Fruit fly (Drosophila melanogaster) whole organism, embryonic: Measurements from ENCODE around the gene BOD1.

ENCODE experiments used
- Atf-2 ChIP-seq: fragments of 200-800 bp; sonication (Bioruptor generic); optimal IDR thresholded peaks from 2 replicates; lab custom pipeline; 2016; ENCODE audit warnings: missing biosample characterization, missing genetic modification characterization
- B-H1 ChIP-seq: fragments of 200-800 bp; sonication (Bioruptor generic); IDR thresholded peaks from 3 replicates; pipeline ENCODE4 v1.3.6; 2022; ENCODE audit warnings: missing biosample characterization, missing genetic modification characterization
- B-H2 ChIP-seq: fragments of 200-800 bp; sonication (Bioruptor generic); optimal IDR thresholded peaks from 2 replicates; lab custom pipeline; 2018; ENCODE audit warnings: missing biosample characterization, mild to moderate bottlenecking, missing genetic modification characterization
- Bdp1 ChIP-seq: fragments of 200-800 bp; sonication (Bioruptor generic); optimal IDR thresholded peaks from 3 replicates; lab custom pipeline; 2016; ENCODE audit warnings: missing biosample characterization, missing genetic modification characterization
- BtbVII ChIP-seq: fragments of 200-800 bp; sonication (Bioruptor generic); optimal IDR thresholded peaks from 3 replicates; lab custom pipeline; 2017; ENCODE audit warnings: missing biosample characterization, mild to moderate bottlenecking, missing genetic modification characterization
- CG1529 ChIP-seq: fragments of 200-800 bp; sonication (Bioruptor generic); optimal IDR thresholded peaks from 3 replicates; lab custom pipeline; 2018; ENCODE audit warnings: missing biosample characterization, missing genetic modification characterization
- CG16815 ChIP-seq: fragments of 200-800 bp; sonication (Bioruptor generic); optimal IDR thresholded peaks from 3 replicates; lab custom pipeline; 2017; ENCODE audit warnings: missing biosample characterization, mild to moderate bottlenecking, missing genetic modification characterization
- CG17328 ChIP-seq: fragments of 200-800 bp; sonication (Bioruptor generic); IDR thresholded peaks from 2 replicates; pipeline ENCODE4 v1.3.6; 2022; ENCODE audit warnings: missing biosample characterization, missing genetic modification characterization
- CG1792 ChIP-seq: fragments of 200-800 bp; sonication (Bioruptor generic); optimal IDR thresholded peaks from 2 replicates; lab custom pipeline; 2016; ENCODE audit warnings: missing biosample characterization, missing genetic modification characterization
- CG2199 ChIP-seq: fragments of 200-800 bp; sonication (Bioruptor generic); IDR thresholded peaks from 3 replicates; pipeline ENCODE4 v1.3.6; 2022; ENCODE audit warnings: missing biosample characterization, missing genetic modification characterization
- CG3163 ChIP-seq: fragments of 200-800 bp; sonication (Bioruptor generic); optimal IDR thresholded peaks from 3 replicates; lab custom pipeline; 2016; ENCODE audit warnings: missing biosample characterization, missing genetic modification characterization
- CG4730 ChIP-seq: fragments of 200-800 bp; sonication (Bioruptor generic); IDR thresholded peaks from 2 replicates; pipeline ENCODE4 v1.3.6; 2022; ENCODE audit warnings: missing biosample characterization, missing genetic modification characterization
- CG5245 ChIP-seq: fragments of 200-800 bp; sonication (Bioruptor generic); optimal IDR thresholded peaks from 3 replicates; lab custom pipeline; 2016; ENCODE audit warnings: missing biosample characterization, missing genetic modification characterization
- CG5953 ChIP-seq: fragments of 200-800 bp; sonication (Bioruptor generic); IDR thresholded peaks from 2 replicates; pipeline ENCODE4 v1.3.6; 2022; ENCODE audit warnings: missing biosample characterization, missing genetic modification characterization
- CG8089 ChIP-seq: fragments of 200-800 bp; sonication (Bioruptor generic); optimal IDR thresholded peaks from 3 replicates; lab custom pipeline; 2016; ENCODE audit warnings: missing biosample characterization, missing genetic modification characterization
- CG8281 ChIP-seq: fragments of 200-800 bp; sonication (Bioruptor generic); optimal IDR thresholded peaks from 2 replicates; lab custom pipeline; 2018; ENCODE audit warnings: missing biosample characterization, mild to moderate bottlenecking, missing genetic modification characterization, moderate library complexity
- CG8944 ChIP-seq: fragments of 200-800 bp; sonication (Bioruptor generic); optimal IDR thresholded peaks from 3 replicates; lab custom pipeline; 2016; ENCODE audit warnings: missing biosample characterization, missing genetic modification characterization
- CG9609 ChIP-seq: fragments of 200-800 bp; sonication (Bioruptor generic); optimal IDR thresholded peaks from 3 replicates; lab custom pipeline; 2016; ENCODE audit warnings: missing biosample characterization, missing genetic modification characterization
- CoRest ChIP-seq: fragments of 200-800 bp; sonication (Bioruptor generic); optimal IDR thresholded peaks from 3 replicates; lab custom pipeline; 2018; ENCODE audit warnings: missing biosample characterization, mild to moderate bottlenecking, missing genetic modification characterization, moderate library complexity
- Doc3 ChIP-seq: fragments of 200-800 bp; sonication (Bioruptor generic); IDR thresholded peaks from 3 replicates; pipeline ENCODE4 v1.3.6; 2022; ENCODE audit warnings: missing biosample characterization, missing genetic modification characterization; ENCODE audit not compliant: partially characterized antibody
- Ets65A ChIP-seq: fragments of 200-800 bp; sonication (Bioruptor generic); peaks from one replicate; lab custom pipeline; 2016; ENCODE audit warnings: missing biosample characterization, missing genetic modification characterization
- Ets97D ChIP-seq: fragments of 200-800 bp; sonication (Bioruptor generic); optimal IDR thresholded peaks from 3 replicates; lab custom pipeline; 2016; ENCODE audit warnings: missing biosample characterization, missing genetic modification characterization
- HmgZ ChIP-seq: fragments of 200-800 bp; sonication (Bioruptor generic); optimal IDR thresholded peaks from 2 replicates; lab custom pipeline; 2018; ENCODE audit warnings: missing biosample characterization, mild to moderate bottlenecking, missing genetic modification characterization
- Kr ChIP-seq: fragments of 200-800 bp; sonication (Bioruptor generic); optimal IDR thresholded peaks from 2 replicates; lab custom pipeline; 2017; ENCODE audit warnings: missing biosample characterization, mild to moderate bottlenecking, missing genetic modification characterization
- Oli ChIP-seq: fragments of 200-800 bp; sonication (Bioruptor generic); optimal IDR thresholded peaks from 2 replicates; lab custom pipeline; 2018; ENCODE audit warnings: missing biosample characterization, mild to moderate bottlenecking, missing genetic modification characterization, moderate library complexity
- Rfx ChIP-seq: fragments of 200-800 bp; sonication (Bioruptor generic); IDR thresholded peaks from 2 replicates; pipeline ENCODE4 v1.3.6; 2022; ENCODE audit warnings: missing biosample characterization, missing genetic modification characterization
- Rx ChIP-seq: fragments of 200-800 bp; sonication (Bioruptor generic); IDR thresholded peaks from 2 replicates; pipeline ENCODE4 v1.3.6; 2022; ENCODE audit warnings: missing biosample characterization, missing genetic modification characterization
- Tbp ChIP-seq: fragments of >200 bp; optimal IDR thresholded peaks from 2 replicates; lab custom pipeline; 2018; ENCODE audit warnings: missing biosample characterization, missing genetic modification characterization
- ap ChIP-seq: fragments of 200-800 bp; sonication (Bioruptor generic); IDR thresholded peaks from 2 replicates; pipeline ENCODE4 v1.3.6; 2022; ENCODE audit warnings: missing biosample characterization, missing genetic modification characterization
- az2 ChIP-seq: fragments of 200-800 bp; sonication (Bioruptor generic); optimal IDR thresholded peaks from 3 replicates; lab custom pipeline; 2016; ENCODE audit warnings: missing biosample characterization, missing genetic modification characterization
- caup ChIP-seq: fragments of 200-800 bp; sonication (Bioruptor generic); optimal IDR thresholded peaks from 3 replicates; lab custom pipeline; 2017; ENCODE audit warnings: missing biosample characterization, mild to moderate bottlenecking, missing genetic modification characterization, moderate library complexity; ENCODE audit not compliant: severe bottlenecking
- danr ChIP-seq: fragments of 200-800 bp; sonication (Bioruptor generic); IDR thresholded peaks from 2 replicates; pipeline ENCODE4 v1.3.6; 2022; ENCODE audit warnings: missing biosample characterization, missing genetic modification characterization
- dysf ChIP-seq: fragments of 200-800 bp; sonication (Bioruptor generic); IDR thresholded peaks from 3 replicates; pipeline ENCODE4 v1.3.6; 2022; ENCODE audit warnings: missing biosample characterization, missing genetic modification characterization
- fd96Cb ChIP-seq: fragments of 200-800 bp; sonication (Bioruptor generic); optimal IDR thresholded peaks from 2 replicates; lab custom pipeline; 2018; ENCODE audit warnings: missing biosample characterization, mild to moderate bottlenecking, missing genetic modification characterization, moderate library complexity
- hth ChIP-seq: fragments of >200 bp; optimal IDR thresholded peaks from 2 replicates; lab custom pipeline; 2017; ENCODE audit warnings: inconsistent platforms
- ken ChIP-seq: fragments of 200-800 bp; sonication (Bioruptor generic); IDR thresholded peaks from 3 replicates; pipeline ENCODE4 v1.3.6; 2022; ENCODE audit warnings: missing biosample characterization, missing genetic modification characterization
- lilli ChIP-seq: fragments of 200-800 bp; sonication (Bioruptor generic); optimal IDR thresholded peaks from 3 replicates; lab custom pipeline; 2016; ENCODE audit warnings: missing biosample characterization, missing genetic modification characterization
- nom ChIP-seq: fragments of 200-800 bp; sonication (Bioruptor generic); optimal IDR thresholded peaks from 2 replicates; lab custom pipeline; 2017; ENCODE audit warnings: missing biosample characterization, missing genetic modification characterization, mild to moderate bottlenecking, moderate library complexity, missing genetic modification reagents
- oc ChIP-seq: fragments of 200-800 bp; sonication (Bioruptor generic); optimal IDR thresholded peaks from 2 replicates; lab custom pipeline; 2018; ENCODE audit warnings: missing biosample characterization, mild to moderate bottlenecking, missing genetic modification characterization, moderate library complexity
- otp ChIP-seq: fragments of 200-800 bp; sonication (Bioruptor generic); IDR thresholded peaks from 3 replicates; pipeline ENCODE4, ENCODE4 v1.3.6; 2022; ENCODE audit warnings: missing biosample characterization, missing genetic modification characterization
- pan ChIP-seq, 4 experiments: fragments of >200 bp in 3 of 4; fragments of 200-800 bp in 1 of 4; sonication (Bioruptor generic) in 1 of 4; optimal IDR thresholded peaks in 3 of 4; IDR thresholded peaks in 1 of 4; 2 replicates each; pipeline versions ENCODE4 v1.3.6 to Lab custom; 2017 to 2022; ENCODE audit warnings: missing biosample characterization in 2 of 4, missing genetic modification characterization in 2 of 4, mixed read lengths in 1 of 4
- pita ChIP-seq: fragments of 200-800 bp; sonication (Bioruptor generic); optimal IDR thresholded peaks from 2 replicates; lab custom pipeline; 2017; ENCODE audit warnings: missing biosample characterization, mild to moderate bottlenecking, missing genetic modification characterization
- psq ChIP-seq: fragments of 200-800 bp; sonication (Bioruptor generic); optimal IDR thresholded peaks from 2 replicates; lab custom pipeline; 2017; ENCODE audit warnings: missing biosample characterization, missing genetic modification characterization
- salm ChIP-seq: fragments of 200-800 bp; sonication (Bioruptor generic); optimal IDR thresholded peaks from 2 replicates; lab custom pipeline; 2018; ENCODE audit warnings: missing biosample characterization, mild to moderate bottlenecking, missing genetic modification characterization
- tup ChIP-seq: fragments of 200-800 bp; sonication (Bioruptor generic); optimal IDR thresholded peaks from 2 replicates; lab custom pipeline; 2016; ENCODE audit warnings: missing biosample characterization, mild to moderate bottlenecking, missing genetic modification characterization, moderate library complexity
- zen2 ChIP-seq: fragments of 200-800 bp; sonication (Bioruptor generic); IDR thresholded peaks from 3 replicates; pipeline ENCODE4 v1.3.6; 2022; ENCODE audit warnings: missing biosample characterization, missing genetic modification characterization; ENCODE audit not compliant: partially characterized antibody
- zfh2 ChIP-seq: fragments of 200-800 bp; sonication (Bioruptor generic); optimal IDR thresholded peaks from 2 replicates; lab custom pipeline; 2016; ENCODE audit warnings: missing biosample characterization, missing genetic modification characterization

Gene BOD1

dm6 chr3R:27937752-27938694 is at the start of gene BOD1, which contains the start of gene NSD (continued):
- TF ChIP-seq Rfx (GFP tag; lab: Robert Waterston, UW): peak; percentile 90
- no peak for TF ChIP-seq hth (lab: Kevin White, UChicago)

dm6 chr3R:27905695-27906094 is 32.4 kb upstream of the BOD1 start, which contains the start of gene CG34353:
Gene CG34353, minus strand, starts transcription at chr3R:27905843.
- no peak for TF ChIP-seq Atf-2
- no peak for TF ChIP-seq Kr (GFP tag; lab: Kevin White, UChicago)
- no peak for TF ChIP-seq fd96Cb
- TF ChIP-seq Oli (tag; lab: Kevin White, UChicago): no peak
- no peak for TF ChIP-seq lilli
- no peak for TF ChIP-seq Rx
- no peak for TF ChIP-seq CG1529 (GFP tag; lab: Kevin White, UChicago)
- TF ChIP-seq CG1792: no peak
- TF ChIP-seq CoRest (tag; lab: Kevin White, UChicago): peak; percentile 16
- TF ChIP-seq Tbp (GFP tag; lab: Kevin White, UChicago): no peak
- 0 out of 2 replicates have a peak, but pooled peaks have one; percentile 27 for TF ChIP-seq CG17328 (GFP tag; lab: Robert Waterston, UW)
- TF ChIP-seq zfh2 (GFP tag; lab: Kevin White, UChicago): no peak
- no peak for TF ChIP-seq BtbVII (GFP tag; lab: Kevin White, UChicago)
- no peak for TF ChIP-seq ken (GFP tag; lab: Robert Waterston, UW)
- TF ChIP-seq HmgZ: peak; percentile 70
- peak; percentile 59 for TF ChIP-seq B-H2 (GFP tag; lab: Kevin White, UChicago)
- TF ChIP-seq az2 (GFP tag; lab: Kevin White, UChicago): no peak
- TF ChIP-seq B-H1: no peak
- peak; percentile 99 for TF ChIP-seq CG3163
- 0 out of 3 replicates have a peak, but pooled peaks have one; percentile 21 for TF ChIP-seq CG2199 (GFP tag; lab: Robert Waterston, UW)
- peak; percentile 1 for TF ChIP-seq psq (GFP tag; lab: Kevin White, UChicago)
- TF ChIP-seq Bdp1 (GFP tag; lab: Kevin White, UChicago): no peak
- TF ChIP-seq CG8089: peak; percentile 0
- TF ChIP-seq oc (tag; lab: Kevin White, UChicago): peak; percentile 59
- 0 out of 3 replicates have a peak, but pooled peaks have one; percentile 19 for TF ChIP-seq dysf (GFP tag; lab: Robert Waterston, UW)
- no peak for TF ChIP-seq danr
- TF ChIP-seq CG5953: no peak
- no peak for TF ChIP-seq CG5245 (GFP tag; lab: Kevin White, UChicago)
- no peak for TF ChIP-seq pita (GFP tag; lab: Kevin White, UChicago)
- TF ChIP-seq ap (GFP tag; lab: Robert Waterston, UW): no peak
- no peak for TF ChIP-seq Ets65A (GFP tag; lab: Kevin White, UChicago)
- TF ChIP-seq CG9609 (GFP tag; lab: Kevin White, UChicago): no peak
- TF ChIP-seq otp (GFP tag; lab: Robert Waterston, UW): peak; percentile 17; the same call in 1 of the 3 replicates
- TF ChIP-seq Doc3: no peak
- peak; percentile 5 for TF ChIP-seq Ets97D
- no peak for TF ChIP-seq zen2 (GFP tag; lab: Robert Waterston, UW)
- no peak for TF ChIP-seq pan (optimal IDR thresholded peaks at IDR 0.05; lab: Kevin White, UChicago)
- TF ChIP-seq pan (GFP tag; optimal IDR thresholded peaks at IDR 0.05 in 1 of 2, IDR thresholded peaks at IDR 0.05 in 1 of 2): no peak
- TF ChIP-seq nom (GFP tag; lab: Kevin White, UChicago): no peak
- no peak for TF ChIP-seq salm (tag; lab: Kevin White, UChicago)
- no peak for TF ChIP-seq tup (GFP tag; lab: Kevin White, UChicago)
- no peak for TF ChIP-seq CG16815 (GFP tag; lab: Kevin White, UChicago)
- no peak for TF ChIP-seq CG8944
- no peak for TF ChIP-seq CG8281
- no peak for TF ChIP-seq caup (GFP tag; lab: Kevin White, UChicago)
- TF ChIP-seq CG4730 (GFP tag; lab: Robert Waterston, UW): no peak
